Fruit fly (Drosophila melanogaster): ENCODE data around the gene Prat2.

The Prat2 gene

dm6 chr3L:6899286-6899685 is 15.4 kb downstream of the Prat2 start:
- TF ChIP-seq ss (GFP tag; optimal IDR thresholded peaks at IDR 0.05) (no peak), CG3032 (tag; optimal IDR thresholded peaks at IDR 0.05) (no peak), CG10669 (GFP tag; optimal IDR thresholded peaks at IDR 0.05) (no peak), CG6276 (GFP tag; optimal IDR thresholded peaks at IDR 0.05) (no peak), topi (GFP tag; optimal IDR thresholded peaks at IDR 0.05) (no peak), CG7368 (GFP tag; optimal IDR thresholded peaks at IDR 0.05) (no peak), Sox102F (GFP tag; optimal IDR thresholded peaks at IDR 0.05) (no peak), CG34406 (GFP tag; optimal IDR thresholded peaks at IDR 0.05) (no peak), Eip78C (GFP tag) (no peak), Blimp-1 (GFP tag; optimal IDR thresholded peaks at IDR 0.05) (no peak), CG8632 (GFP tag; optimal IDR thresholded peaks at IDR 0.05) (no peak), CG32006 (GFP tag; optimal IDR thresholded peaks at IDR 0.05) (no peak)

DNA sequence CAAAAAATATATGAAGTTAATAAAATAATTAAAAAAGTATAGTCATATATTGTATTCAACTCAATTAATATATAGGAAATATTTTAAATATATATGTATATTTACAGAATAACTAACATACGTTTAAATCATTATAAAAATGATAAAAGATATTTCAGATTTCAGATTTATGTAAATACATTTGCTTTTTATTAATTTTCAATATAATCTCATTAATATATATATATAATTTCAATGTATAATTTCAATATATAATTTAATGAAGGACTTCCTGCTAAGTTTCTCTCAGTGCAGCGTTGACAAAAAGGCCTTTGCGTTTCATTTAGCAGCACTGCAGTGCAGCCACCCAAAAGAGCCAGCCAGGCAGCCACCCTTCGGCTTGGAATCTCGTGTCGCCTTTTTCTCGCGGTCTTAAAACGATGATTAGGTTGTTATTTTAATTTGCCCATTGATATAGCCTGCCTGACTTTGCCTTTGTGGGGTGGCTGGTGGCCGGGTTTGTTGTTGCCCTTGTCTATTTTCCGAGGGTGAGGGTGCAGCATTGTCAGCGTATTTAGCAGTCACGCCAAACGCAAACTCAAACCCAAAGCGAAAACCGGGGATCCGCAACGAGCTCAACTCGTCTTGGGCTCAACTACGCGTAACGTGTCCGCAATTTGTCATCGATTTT is 28.9 kb downstream of the Prat2 start:
- TF ChIP-seq svp (GFP tag): peak; percentile 28
- no peak for TF ChIP-seq Ets96B (tag; optimal IDR thresholded peaks at IDR 0.05)

DNA sequence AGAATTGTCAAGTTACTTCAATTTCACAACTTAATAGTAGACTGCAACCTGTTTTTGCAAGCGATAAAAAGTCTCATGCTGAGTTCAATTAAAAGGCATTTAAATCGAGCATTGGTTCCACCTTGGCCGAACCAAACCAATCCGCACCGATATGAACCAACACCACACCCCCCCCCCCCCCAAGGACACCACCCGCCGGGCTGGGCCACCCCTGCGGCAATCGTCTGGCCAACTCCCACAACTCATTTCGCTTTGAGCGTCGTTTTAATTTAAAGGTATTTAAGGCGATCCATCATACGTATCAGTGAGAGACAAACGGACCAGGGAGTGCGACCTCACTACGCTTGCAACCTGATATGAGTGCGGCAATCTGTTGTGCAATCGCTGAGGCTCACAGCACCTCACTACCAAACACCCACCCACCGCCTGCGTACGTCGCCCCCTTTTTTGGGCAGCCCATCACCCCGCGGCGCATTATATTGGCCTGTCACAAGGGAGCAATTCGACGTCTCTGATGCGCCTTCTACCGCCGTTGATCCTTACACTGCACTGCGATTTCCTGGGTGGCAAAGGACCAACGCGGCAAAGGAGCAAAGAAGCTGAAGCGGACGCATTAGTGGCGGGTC is 29.7 kb downstream of the Prat2 start:
- TF ChIP-seq Hr38 (GFP tag; optimal IDR thresholded peaks at IDR 0.05) (no peak), Sox15 (GFP tag; optimal IDR thresholded peaks at IDR 0.05) (no peak)

dm6 chr3L:6871296-6871695 is 43.4 kb downstream of the Prat2 start:
- peak; percentile 22 for TF ChIP-seq net (GFP tag; optimal IDR thresholded peaks at IDR 0.05)
- peak; percentile 32 for TF ChIP-seq CG11762 (GFP tag; optimal IDR thresholded peaks at IDR 0.05; ENCODE audit: insufficient read depth)
- peak; percentile 68 for TF ChIP-seq CG3919 (GFP tag; optimal IDR thresholded peaks at IDR 0.05)
- TF ChIP-seq CG15336 (GFP tag; IDR thresholded peaks at IDR 0.05): no peak
- TF ChIP-seq Hr4 (GFP tag; optimal IDR thresholded peaks at IDR 0.05): no peak
- TF ChIP-seq CG6808 (GFP tag; optimal IDR thresholded peaks at IDR 0.05): peak; percentile 72
- peak; percentile 20 for TF ChIP-seq CG8319 (GFP tag; optimal IDR thresholded peaks at IDR 0.05)
- TF ChIP-seq Ets21C (GFP tag; optimal IDR thresholded peaks at IDR 0.05): peak; percentile 54
- TF ChIP-seq fd85E (GFP tag; optimal IDR thresholded peaks at IDR 0.05): no peak
- TF ChIP-seq lz (GFP tag; optimal IDR thresholded peaks at IDR 0.05): peak; percentile 66
- peak; percentile 67 for TF ChIP-seq CG6792 (GFP tag; optimal IDR thresholded peaks at IDR 0.05)
- TF ChIP-seq Sox14 (GFP tag; optimal IDR thresholded peaks at IDR 0.05): peak; percentile 70
- no peak for TF ChIP-seq CG1621 (tag; optimal IDR thresholded peaks at IDR 0.05)
- peak in 1 of 2 experiments; percentile 38 for TF ChIP-seq salr (GFP tag; optimal IDR thresholded peaks at IDR 0.05)
- no peak for TF ChIP-seq dac (GFP tag; optimal IDR thresholded peaks at IDR 0.05)
- no peak for TF ChIP-seq fkh (GFP tag; optimal IDR thresholded peaks at IDR 0.05)
- TF ChIP-seq Eip93F (GFP tag; optimal IDR thresholded peaks at IDR 0.05): no peak
- peak; percentile 68 for TF ChIP-seq CG31627 (GFP tag; optimal IDR thresholded peaks at IDR 0.05)
- TF ChIP-seq esn (GFP tag; optimal IDR thresholded peaks at IDR 0.05): peak; percentile 78
- TF ChIP-seq Hr38 (GFP tag; optimal IDR thresholded peaks at IDR 0.05): no peak
- peak; percentile 47 for TF ChIP-seq CG11902 (GFP tag; optimal IDR thresholded peaks at IDR 0.05)
- TF ChIP-seq Blimp-1 (GFP tag; optimal IDR thresholded peaks at IDR 0.05): peak; percentile 57
- peak; percentile 71 for TF ChIP-seq CG10669 (GFP tag; optimal IDR thresholded peaks at IDR 0.05)
- no peak for TF ChIP-seq CG6854 (GFP tag; optimal IDR thresholded peaks at IDR 0.05)
- peak; percentile 43 for TF ChIP-seq vri (GFP tag; optimal IDR thresholded peaks at IDR 0.05)
- peak; percentile 69 for TF ChIP-seq Hr39 (GFP tag; optimal IDR thresholded peaks at IDR 0.05)
- TF ChIP-seq fd59A (GFP tag; optimal IDR thresholded peaks at IDR 0.05): peak; percentile 70
- TF ChIP-seq Sox15 (GFP tag; optimal IDR thresholded peaks at IDR 0.05): peak; percentile 28
- peak; percentile 86 for TF ChIP-seq svp (GFP tag)
- peak; percentile 90 for TF ChIP-seq Eip78C (GFP tag)
- peak; percentile 67 for TF ChIP-seq topi (GFP tag; optimal IDR thresholded peaks at IDR 0.05)
- TF ChIP-seq acj6 (GFP tag; optimal IDR thresholded peaks at IDR 0.05): peak; percentile 64
- TF ChIP-seq CG34406 (GFP tag; optimal IDR thresholded peaks at IDR 0.05): peak; percentile 56
- TF ChIP-seq CG4318 (GFP tag; optimal IDR thresholded peaks at IDR 0.05): no peak
- TF ChIP-seq Sox102F (GFP tag; optimal IDR thresholded peaks at IDR 0.05): peak; percentile 56
- TF ChIP-seq cyc (GFP tag; optimal IDR thresholded peaks at IDR 0.05): peak; percentile 76
- peak; percentile 16 to 62 for TF ChIP-seq ss (GFP tag; optimal IDR thresholded peaks at IDR 0.05)
